Worm (Caenorhabditis elegans): Measurements from ENCODE around the gene W09G10.9.

Gene W09G10.9

DNA sequence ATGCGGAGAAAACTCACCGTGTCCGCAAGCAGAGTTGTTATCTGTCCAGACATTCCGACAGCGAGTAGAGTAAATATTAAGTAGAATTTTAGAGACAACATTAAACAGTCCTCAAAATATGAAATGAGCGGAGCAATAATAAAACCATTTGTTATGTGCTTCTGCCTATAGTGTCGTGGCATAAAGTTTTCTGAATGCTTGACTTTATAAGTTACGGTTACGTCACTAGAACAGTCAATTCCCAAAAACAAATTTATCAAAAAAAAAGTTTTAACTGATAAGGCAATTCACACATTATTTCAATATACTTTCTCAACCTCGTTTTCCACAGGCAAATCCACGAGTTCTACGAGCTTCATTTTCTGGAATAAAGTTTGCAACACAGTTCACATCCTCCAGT, 47.5 kb downstream of the W09G10.9 start, which contains the start of gene clec-127:
clec-127 (minus strand) TSS at position 101 of the 400 bp plus-strand sequence.
- no peak for TF ChIP-seq B0310.2 (tag; optimal IDR thresholded peaks at IDR 0.05)
- no peak for TF ChIP-seq aly-1 (tag; optimal IDR thresholded peaks at IDR 0.05)
- TF ChIP-seq tbx-11 (GFP tag; IDR thresholded peaks at IDR 0.05), result no peak
- TF ChIP-seq tbx-37 (GFP tag; conservative IDR thresholded peaks at IDR 0.05), result no peak
- TF ChIP-seq ets-7 (tag; optimal IDR thresholded peaks at IDR 0.05), result no peak
- no peak for TF ChIP-seq scrt-1 (GFP tag; IDR thresholded peaks at IDR 0.05)
- no peak for TF ChIP-seq hnd-1 (tag; optimal IDR thresholded peaks at IDR 0.05)
- no peak for TF ChIP-seq ceh-13 (GFP tag; optimal IDR thresholded peaks at IDR 0.05)
- TF ChIP-seq flt-1 (GFP tag; IDR thresholded peaks at IDR 0.05), result no peak
- TF ChIP-seq hmbx-1 (tag; optimal IDR thresholded peaks at IDR 0.05), result no peak

DNA sequence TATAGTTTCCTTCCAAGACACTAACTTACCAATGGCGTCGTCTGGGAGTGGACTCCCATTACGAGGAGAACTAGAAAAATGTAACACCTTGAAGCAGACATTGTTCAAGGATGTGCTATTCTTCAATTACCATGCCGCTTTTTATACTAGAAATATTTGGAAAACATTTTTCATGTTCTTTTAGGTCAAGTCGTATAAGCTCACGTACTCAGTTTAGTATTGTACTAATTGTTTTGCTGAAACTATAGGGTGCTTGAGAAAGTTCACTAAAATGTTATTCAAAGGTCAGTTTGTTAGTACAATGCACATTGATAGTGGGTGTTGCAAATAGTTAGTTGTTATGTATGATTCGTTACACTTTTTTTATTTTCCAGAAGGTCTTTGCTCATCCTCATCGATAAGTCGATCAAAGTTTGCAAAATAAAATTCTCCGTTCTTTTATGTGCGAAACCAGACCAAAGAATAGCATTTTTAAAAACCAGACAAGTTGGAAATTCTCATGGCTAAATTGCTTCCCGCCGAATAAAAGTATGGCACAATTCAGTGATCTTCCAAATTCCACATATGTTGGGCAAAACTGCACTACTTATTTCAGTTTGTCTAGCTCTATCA, 49.4 kb downstream of the W09G10.9 start, which contains the start of the genes clec-128 and clec-129:
clec-128 (minus strand) TSS at position 101 of the 612 bp plus-strand sequence.
clec-129 (plus strand) TSS at position 562 of the 612 bp plus-strand sequence.
- no peak for TF ChIP-seq hnd-1 (tag; optimal IDR thresholded peaks at IDR 0.05)
- no peak for TF ChIP-seq hmbx-1 (tag; optimal IDR thresholded peaks at IDR 0.05)
- TF ChIP-seq ama-1 (optimal IDR thresholded peaks at IDR 0.05), result no peak
- no peak for TF ChIP-seq tbx-37 (GFP tag; conservative IDR thresholded peaks at IDR 0.05)
- TF ChIP-seq ets-7 (tag; optimal IDR thresholded peaks at IDR 0.05), result no peak
- no peak for TF ChIP-seq B0310.2 (tag; optimal IDR thresholded peaks at IDR 0.05)
- TF ChIP-seq ceh-13 (GFP tag; optimal IDR thresholded peaks at IDR 0.05), result no peak
- no peak for TF ChIP-seq flt-1 (GFP tag; IDR thresholded peaks at IDR 0.05)
- TF ChIP-seq pes-1 (GFP tag; IDR thresholded peaks at IDR 0.05), result no peak
- TF ChIP-seq tbx-11 (GFP tag; IDR thresholded peaks at IDR 0.05), result no peak
- no peak for TF ChIP-seq sea-1 (GFP tag; conservative IDR thresholded peaks at IDR 0.05)
- no peak for TF ChIP-seq ceh-36 (tag; optimal IDR thresholded peaks at IDR 0.05)
- TF ChIP-seq tra-4 (tag; optimal IDR thresholded peaks at IDR 0.05), result no peak
- TF ChIP-seq scrt-1 (GFP tag; IDR thresholded peaks at IDR 0.05), result no peak
- no peak for TF ChIP-seq aly-1 (tag; optimal IDR thresholded peaks at IDR 0.05)
- TF ChIP-seq F13C5.2 (tag; optimal IDR thresholded peaks at IDR 0.05), result no peak
- no peak for TF ChIP-seq hmg-4 (GFP tag; optimal IDR thresholded peaks at IDR 0.05)
